Fruit fly (Drosophila melanogaster) whole organism, embryonic: ENCODE data around the gene CG9166.

Experiments used
- Asciz ChIP-seq: fragments of 200-800 bp; sonication (Bioruptor generic); optimal IDR thresholded peaks from 2 replicates; lab custom pipeline; 2017; ENCODE audit warnings: missing biosample characterization, mild to moderate bottlenecking, missing genetic modification characterization, missing genetic modification reagents
- B-H2 ChIP-seq: fragments of 200-800 bp; sonication (Bioruptor generic); optimal IDR thresholded peaks from 2 replicates; lab custom pipeline; 2018; ENCODE audit warnings: missing biosample characterization, mild to moderate bottlenecking, missing genetic modification characterization
- Bteb2 ChIP-seq: fragments of 200-800 bp; sonication (Bioruptor generic); optimal IDR thresholded peaks from 2 replicates; lab custom pipeline; 2016; ENCODE audit warnings: missing biosample characterization, missing genetic modification characterization
- CG10565 ChIP-seq: fragments of 200-800 bp; sonication (Bioruptor generic); optimal IDR thresholded peaks from 3 replicates; lab custom pipeline; 2016; ENCODE audit warnings: missing biosample characterization, mild to moderate bottlenecking, missing genetic modification characterization
- CG12769 ChIP-seq: fragments of 200-800 bp; sonication (Bioruptor generic); optimal IDR thresholded peaks from 2 replicates; lab custom pipeline; 2019; ENCODE audit warnings: missing biosample characterization, mild to moderate bottlenecking, missing genetic modification characterization, moderate library complexity
- CG14441 ChIP-seq: fragments of 200-800 bp; sonication (Bioruptor generic); IDR thresholded peaks from 2 replicates; pipeline ENCODE4 v1.3.6; 2022; ENCODE audit warnings: missing biosample characterization, missing genetic modification characterization
- CG14965 ChIP-seq: fragments of 200-800 bp; sonication (Bioruptor generic); optimal IDR thresholded peaks from 2 replicates; lab custom pipeline; 2016; ENCODE audit warnings: missing biosample characterization, missing genetic modification characterization, borderline replicate concordance
- CG15269 ChIP-seq: fragments of 200-800 bp; sonication (Bioruptor generic); optimal IDR thresholded peaks from 2 replicates; lab custom pipeline; 2018; ENCODE audit warnings: missing biosample characterization, mild to moderate bottlenecking, missing genetic modification characterization, moderate library complexity
- CG16815 ChIP-seq: fragments of 200-800 bp; sonication (Bioruptor generic); optimal IDR thresholded peaks from 3 replicates; lab custom pipeline; 2017; ENCODE audit warnings: missing biosample characterization, mild to moderate bottlenecking, missing genetic modification characterization
- CG17612 ChIP-seq: fragments of 200-800 bp; sonication (Bioruptor generic); IDR thresholded peaks from 2 replicates; pipeline ENCODE4 v1.3.6; 2022; ENCODE audit warnings: missing biosample characterization, missing genetic modification characterization
- CG17802 ChIP-seq: fragments of 200-800 bp; sonication (Bioruptor generic); optimal IDR thresholded peaks from 2 replicates; lab custom pipeline; 2018; ENCODE audit warnings: missing biosample characterization, mild to moderate bottlenecking, missing genetic modification characterization, moderate library complexity
- CG1792 ChIP-seq: fragments of 200-800 bp; sonication (Bioruptor generic); optimal IDR thresholded peaks from 2 replicates; lab custom pipeline; 2016; ENCODE audit warnings: missing biosample characterization, missing genetic modification characterization
- CG18262 ChIP-seq: fragments of 200-800 bp; optimal IDR thresholded peaks from 3 replicates; lab custom pipeline; 2019; ENCODE audit warnings: missing biosample characterization, mild to moderate bottlenecking, missing genetic modification characterization, moderate library complexity
- CG1832 ChIP-seq: fragments of 200-800 bp; sonication (Bioruptor generic); optimal IDR thresholded peaks from 2 replicates; lab custom pipeline; 2017; ENCODE audit warnings: missing biosample characterization, mild to moderate bottlenecking, missing genetic modification characterization, inconsistent platforms
- CG4328 ChIP-seq: fragments of 200-800 bp; sonication (Bioruptor generic); optimal IDR thresholded peaks from 3 replicates; lab custom pipeline; 2017; ENCODE audit warnings: missing biosample characterization, missing genetic modification reagents, missing genetic modification characterization
- CG6765 ChIP-seq: fragments of 200-800 bp; sonication (Bioruptor generic); optimal IDR thresholded peaks from 3 replicates; lab custom pipeline; 2017; ENCODE audit warnings: missing biosample characterization, mild to moderate bottlenecking, missing genetic modification characterization
- CG6813 ChIP-seq: fragments of 200-800 bp; sonication (Bioruptor generic); optimal IDR thresholded peaks from 2 replicates; lab custom pipeline; 2017; ENCODE audit warnings: missing biosample characterization, missing genetic modification characterization, mild to moderate bottlenecking, moderate library complexity, missing genetic modification reagents
- CG9932 ChIP-seq: fragments of 200-800 bp; sonication (Bioruptor generic); IDR thresholded peaks from 2 replicates; pipeline ENCODE4 v1.3.6; 2022; ENCODE audit warnings: missing biosample characterization, missing genetic modification characterization
- Dip2 ChIP-seq: fragments of 200-800 bp; sonication (Bioruptor generic); IDR thresholded peaks from 2 replicates; pipeline ENCODE4 v1.3.6; 2022; ENCODE audit warnings: missing biosample characterization, missing genetic modification characterization
- Dll ChIP-seq: fragments of 200-800 bp; sonication (Bioruptor generic); IDR thresholded peaks from 4 replicates; pipeline ENCODE4 v1.3.6; 2022; ENCODE audit warnings: missing biosample characterization, missing genetic modification characterization; ENCODE audit not compliant: partially characterized antibody
- Gsc ChIP-seq: fragments of 200-800 bp; sonication (Bioruptor generic); IDR thresholded peaks from 2 replicates; pipeline ENCODE4 v1.3.6; 2022; ENCODE audit warnings: missing biosample characterization, missing genetic modification characterization
- Hand ChIP-seq: fragments of 200-800 bp; sonication (Bioruptor generic); optimal IDR thresholded peaks from 2 replicates; lab custom pipeline; 2017; ENCODE audit warnings: mild to moderate bottlenecking, missing biosample characterization, missing genetic modification reagents, missing genetic modification characterization
- Hmx ChIP-seq: fragments of 200-800 bp; sonication (Bioruptor generic); optimal IDR thresholded peaks from 2 replicates; lab custom pipeline; 2016; ENCODE audit warnings: missing biosample characterization, missing genetic modification characterization
- Hr51 ChIP-seq, 2 experiments: fragments of 200-800 bp; sonication (Bioruptor generic); optimal IDR thresholded peaks; 2 replicates in 1 of 2; 3 replicates in 1 of 2; lab custom pipeline; 2016 to 2018; ENCODE audit warnings: missing biosample characterization in 2 of 2, missing genetic modification characterization in 2 of 2, mild to moderate bottlenecking in 1 of 2, moderate library complexity in 1 of 2
- Lhr ChIP-seq: fragments of 200-800 bp; sonication (Bioruptor generic); optimal IDR thresholded peaks from 3 replicates; lab custom pipeline; 2017; ENCODE audit warnings: mild to moderate bottlenecking, missing biosample characterization, missing genetic modification reagents, missing genetic modification characterization
- Nf-YA ChIP-seq: fragments of 200-800 bp; sonication (Bioruptor generic); IDR thresholded peaks from 2 replicates; pipeline ENCODE4 v1.3.6; 2022; ENCODE audit warnings: missing biosample characterization, missing genetic modification characterization
- Oaz ChIP-seq: fragments of 200-800 bp; sonication (Bioruptor generic); IDR thresholded peaks from 2 replicates; pipeline ENCODE4 v1.3.6; 2022; ENCODE audit warnings: missing biosample characterization, missing genetic modification characterization
- Sox102F ChIP-seq: fragments of 200-800 bp; sonication (Bioruptor generic); optimal IDR thresholded peaks from 2 replicates; lab custom pipeline; 2018; ENCODE audit warnings: missing biosample characterization, mild to moderate bottlenecking, missing genetic modification characterization, moderate library complexity
- amos ChIP-seq: fragments of 200-800 bp; sonication (Bioruptor generic); IDR thresholded peaks from 2 replicates; pipeline ENCODE4 v1.3.6; 2022; ENCODE audit warnings: missing biosample characterization, missing genetic modification characterization; ENCODE audit not compliant: partially characterized antibody
- ap ChIP-seq: fragments of 200-800 bp; sonication (Bioruptor generic); IDR thresholded peaks from 2 replicates; pipeline ENCODE4 v1.3.6; 2022; ENCODE audit warnings: missing biosample characterization, missing genetic modification characterization
- ara ChIP-seq: fragments of 200-800 bp; sonication (Bioruptor generic); IDR thresholded peaks from 2 replicates; pipeline ENCODE4 v1.3.6; 2022; ENCODE audit warnings: missing biosample characterization, missing genetic modification characterization
- bsh ChIP-seq, 2 experiments: fragments of 200-800 bp; sonication (Bioruptor generic); optimal IDR thresholded peaks; 2 replicates each; lab custom pipeline; 2017 to 2018; ENCODE audit warnings: mild to moderate bottlenecking in 2 of 2, missing biosample characterization in 2 of 2, missing genetic modification characterization in 2 of 2, moderate library complexity in 1 of 2
- cg ChIP-seq: fragments of 200-800 bp; sonication (Bioruptor generic); optimal IDR thresholded peaks from 3 replicates; lab custom pipeline; 2019; ENCODE audit warnings: missing biosample characterization, mild to moderate bottlenecking, missing genetic modification characterization, moderate library complexity
- crol ChIP-seq: fragments of 200-800 bp; sonication (Bioruptor generic); IDR thresholded peaks from 2 replicates; pipeline ENCODE4 v1.3.6; 2022; ENCODE audit warnings: missing biosample characterization, missing genetic modification characterization
- crp ChIP-seq, 2 experiments: fragments of 200-800 bp; sonication (Bioruptor generic); optimal IDR thresholded peaks; 2 replicates in 1 of 2; 3 replicates in 1 of 2; lab custom pipeline; 2017; ENCODE audit warnings: missing biosample characterization in 2 of 2, missing genetic modification characterization in 2 of 2, mild to moderate bottlenecking in 1 of 2, moderate library complexity in 1 of 2
- en ChIP-seq: fragments of 200-800 bp; sonication (Bioruptor generic); optimal IDR thresholded peaks from 2 replicates; lab custom pipeline; 2016; ENCODE audit warnings: missing biosample characterization, missing genetic modification characterization
- fd96Cb ChIP-seq: fragments of 200-800 bp; sonication (Bioruptor generic); optimal IDR thresholded peaks from 2 replicates; lab custom pipeline; 2018; ENCODE audit warnings: missing biosample characterization, mild to moderate bottlenecking, missing genetic modification characterization, moderate library complexity
- gcm2 ChIP-seq: fragments of 200-800 bp; sonication (Bioruptor generic); optimal IDR thresholded peaks from 2 replicates; lab custom pipeline; 2016; ENCODE audit warnings: missing biosample characterization, missing genetic modification characterization
- gt ChIP-seq: fragments of 200-800 bp; sonication (Bioruptor generic); IDR thresholded peaks from 2 replicates; pipeline ENCODE4 v1.3.6; 2022; ENCODE audit warnings: missing biosample characterization, missing genetic modification characterization
- lmd ChIP-seq: fragments of 200-800 bp; sonication (Bioruptor generic); IDR thresholded peaks from 2 replicates; pipeline ENCODE4 v1.3.6; 2022; ENCODE audit warnings: missing biosample characterization, missing genetic modification characterization
- lola ChIP-seq, 3 experiments: fragments of >200 bp in 2 of 3; fragments of 200-800 bp in 1 of 3; sonication (Bioruptor generic) in 1 of 3; optimal IDR thresholded peaks; 2 replicates each; lab custom pipeline; 2017 to 2019; ENCODE audit warnings: missing biosample characterization in 3 of 3, missing genetic modification characterization in 3 of 3, mild to moderate bottlenecking in 1 of 3, moderate library complexity in 1 of 3
- mirr ChIP-seq: fragments of 200-800 bp; sonication (Bioruptor generic); optimal IDR thresholded peaks from 3 replicates; lab custom pipeline; 2018; ENCODE audit warnings: missing biosample characterization, mild to moderate bottlenecking, missing genetic modification characterization
- onecut ChIP-seq: fragments of 200-800 bp; sonication (Bioruptor generic); IDR thresholded peaks from 2 replicates; pipeline ENCODE4 v1.3.6; 2022; ENCODE audit warnings: missing biosample characterization, missing genetic modification characterization
- sd ChIP-seq: fragments of 200-800 bp; sonication (Bioruptor generic); optimal IDR thresholded peaks from 3 replicates; lab custom pipeline; 2018; ENCODE audit warnings: missing biosample characterization, mild to moderate bottlenecking, missing genetic modification characterization, moderate library complexity
- shn ChIP-seq: fragments of 200-800 bp; sonication (Bioruptor generic); optimal IDR thresholded peaks from 3 replicates; lab custom pipeline; 2016; ENCODE audit warnings: missing biosample characterization, missing genetic modification characterization
- sisA ChIP-seq: fragments of 200-800 bp; sonication (Bioruptor generic); IDR thresholded peaks from 2 replicates; pipeline ENCODE4 v1.3.6; 2022; ENCODE audit warnings: missing biosample characterization, missing genetic modification characterization
- slbo ChIP-seq: fragments of 200-800 bp; sonication (Bioruptor generic); IDR thresholded peaks from 2 replicates; pipeline ENCODE4 v1.3.6; 2022; ENCODE audit warnings: missing biosample characterization, missing genetic modification characterization
- sr ChIP-seq: fragments of 200-800 bp; sonication (Bioruptor generic); IDR thresholded peaks from 3 replicates; pipeline ENCODE4 v1.3.6; 2022; ENCODE audit warnings: missing biosample characterization, missing genetic modification characterization

CG9166 gene

dm6 chr3L:1374438-1375133, 23.7 kb downstream of the CG9166 start (continued):
- TF ChIP-seq CG4328 (GFP tag; lab: Kevin White, UChicago) (no peak), CG10565 (GFP tag; lab: Kevin White, UChicago) (no peak), Dll (no peak), bsh (GFP tag; optimal IDR thresholded peaks at IDR 0.05; lab: Kevin White, UChicago) (peak in 1 of 2 experiments; percentile 22), en (GFP tag; lab: Kevin White, UChicago) (no peak), onecut (GFP tag; lab: Robert Waterston, UW) (peak; percentile 63), CG1792 (GFP tag; lab: Kevin White, UChicago) (no peak), cg (no peak), Lhr (no peak), lola (GFP tag; optimal IDR thresholded peaks at IDR 0.05; lab: Kevin White, UChicago) (no peak), CG17802 (no peak), gcm2 (GFP tag; lab: Kevin White, UChicago) (no peak), fd96Cb (no peak), gt (GFP tag; lab: Robert Waterston, UW) (no peak), B-H2 (GFP tag; lab: Kevin White, UChicago) (no peak), Hand (GFP tag; lab: Kevin White, UChicago) (no peak), lmd (no peak; the same call in 1 of the 2 replicates), amos (GFP tag; lab: Robert Waterston, UW) (no peak), CG14965 (GFP tag; lab: Kevin White, UChicago) (no peak), sd (tag; lab: Kevin White, UChicago) (peak; percentile 86), shn (GFP tag; lab: Kevin White, UChicago) (no peak), ara (GFP tag; lab: Robert Waterston, UW) (no peak), CG17612 (GFP tag; lab: Robert Waterston, UW) (no peak), CG9932 (GFP tag; lab: Robert Waterston, UW) (0 out of 2 replicates have a peak, but pooled peaks have one; percentile 13), CG12769 (peak; percentile 19), Bteb2 (GFP tag; lab: Kevin White, UChicago) (no peak), Hmx (GFP tag; lab: Kevin White, UChicago) (no peak), CG16815 (GFP tag; lab: Kevin White, UChicago) (no peak), CG6765 (GFP tag; lab: Kevin White, UChicago) (no peak), CG1832 (GFP tag; lab: Kevin White, UChicago) (no peak), CG14441 (peak; percentile 15; the same call in 1 of the 2 replicates), CG18262 (tag; lab: Kevin White, UChicago) (peak; percentile 28), Nf-YA (GFP tag; lab: Robert Waterston, UW) (no peak), sr (GFP tag; lab: Robert Waterston, UW) (peak; percentile 89), slbo (GFP tag; lab: Robert Waterston, UW) (0 out of 2 replicates have a peak, but pooled peaks have one; percentile 11), CG6813 (GFP tag; lab: Kevin White, UChicago) (no peak), Asciz (GFP tag; lab: Kevin White, UChicago) (peak; percentile 0), Oaz (GFP tag; lab: Robert Waterston, UW) (no peak), ap (GFP tag; lab: Robert Waterston, UW) (no peak), mirr (GFP tag; lab: Kevin White, UChicago) (no peak), Hr51 (GFP tag; optimal IDR thresholded peaks at IDR 0.05; lab: Kevin White, UChicago) (peak in 1 of 2 experiments; percentile 8), crol (GFP tag; lab: Robert Waterston, UW) (peak; percentile 63), crp (GFP tag; optimal IDR thresholded peaks at IDR 0.05; lab: Kevin White, UChicago) (no peak), Dip2 (GFP tag; lab: Robert Waterston, UW) (no peak), CG15269 (tag; lab: Kevin White, UChicago) (peak; percentile 21), sisA (GFP tag; lab: Robert Waterston, UW) (0 out of 2 replicates have a peak, but pooled peaks have one; percentile 24), Sox102F (GFP tag; lab: Kevin White, UChicago) (peak; percentile 48), Gsc (no peak)
